Fruit fly (Drosophila melanogaster) whole organism, embryonic: ENCODE data around the gene CG43886.
A peak's percentile ranks its signal among the peaks of the same experiment; 100 is the strongest.

Experiments used
- Aef1 ChIP-seq: fragments of 200-800 bp; sonication (Bioruptor generic); IDR thresholded peaks from 3 replicates; pipeline ENCODE4 v1.3.6; 2022; ENCODE audit warnings: missing biosample characterization, missing genetic modification characterization
- Antp ChIP-seq: fragments of 200-800 bp; sonication (Bioruptor generic); optimal IDR thresholded peaks from 3 replicates; lab custom pipeline; 2016; ENCODE audit warnings: missing biosample characterization, missing genetic modification characterization
- Atf6 ChIP-seq: fragments of 200-800 bp; sonication (Bioruptor generic); IDR thresholded peaks from 2 replicates; pipeline ENCODE4 v1.3.6; 2022; ENCODE audit warnings: missing biosample characterization, missing genetic modification characterization
- Bdp1 ChIP-seq: fragments of 200-800 bp; sonication (Bioruptor generic); optimal IDR thresholded peaks from 3 replicates; lab custom pipeline; 2016; ENCODE audit warnings: missing biosample characterization, missing genetic modification characterization
- CG10979 ChIP-seq: fragments of 200-800 bp; sonication (Bioruptor generic); optimal IDR thresholded peaks from 2 replicates; lab custom pipeline; 2018; ENCODE audit warnings: missing biosample characterization, mild to moderate bottlenecking, missing genetic modification characterization, moderate library complexity
- CG11456 ChIP-seq: fragments of 200-800 bp; sonication (Bioruptor generic); IDR thresholded peaks from 3 replicates; pipeline ENCODE4 v1.3.6; 2022; ENCODE audit warnings: missing biosample characterization, missing genetic modification characterization
- CG13894 ChIP-seq: fragments of 200-800 bp; sonication (Bioruptor generic); optimal IDR thresholded peaks from 3 replicates; lab custom pipeline; 2018; ENCODE audit warnings: missing biosample characterization, mild to moderate bottlenecking, missing genetic modification characterization, moderate library complexity
- CG2678 ChIP-seq: fragments of 200-800 bp; sonication (Bioruptor generic); optimal IDR thresholded peaks from 3 replicates; lab custom pipeline; 2019; ENCODE audit warnings: missing biosample characterization, mild to moderate bottlenecking, missing genetic modification characterization, moderate library complexity
- CG32532 ChIP-seq: fragments of 200-800 bp; sonication (Bioruptor generic); IDR thresholded peaks from 2 replicates; pipeline ENCODE4 v1.3.6; 2022; ENCODE audit warnings: missing biosample characterization, missing genetic modification characterization
- CG3726 ChIP-seq: fragments of 200-800 bp; sonication (Bioruptor generic); IDR thresholded peaks from 3 replicates; pipeline ENCODE4, ENCODE4 v1.3.6; 2022; ENCODE audit warnings: missing biosample characterization, missing genetic modification characterization
- CG3838 ChIP-seq: fragments of 200-800 bp; sonication (Bioruptor generic); optimal IDR thresholded peaks from 3 replicates; lab custom pipeline; 2016; ENCODE audit warnings: missing biosample characterization, missing genetic modification characterization
- CG6791 ChIP-seq: fragments of 200-800 bp; sonication (Bioruptor generic); IDR thresholded peaks from 3 replicates; pipeline ENCODE4 v1.3.6; 2022; ENCODE audit warnings: missing biosample characterization, missing genetic modification characterization; ENCODE audit not compliant: partially characterized antibody
- CG7745 ChIP-seq: fragments of 200-800 bp; sonication (Bioruptor generic); optimal IDR thresholded peaks from 2 replicates; lab custom pipeline; 2018; ENCODE audit warnings: missing biosample characterization, mild to moderate bottlenecking, missing genetic modification characterization, moderate library complexity
- CG7786 ChIP-seq: fragments of 200-800 bp; sonication (Bioruptor generic); optimal IDR thresholded peaks from 2 replicates; lab custom pipeline; 2016; ENCODE audit warnings: missing biosample characterization, missing genetic modification characterization
- CG7928 ChIP-seq: fragments of 200-800 bp; sonication (Bioruptor generic); optimal IDR thresholded peaks from 2 replicates; lab custom pipeline; 2017; ENCODE audit warnings: missing biosample characterization, mild to moderate bottlenecking, missing genetic modification characterization
- CG8089 ChIP-seq: fragments of 200-800 bp; sonication (Bioruptor generic); optimal IDR thresholded peaks from 3 replicates; lab custom pipeline; 2016; ENCODE audit warnings: missing biosample characterization, missing genetic modification characterization
- CG8290 ChIP-seq, 3 experiments: fragments of 200-800 bp; sonication (Bioruptor generic); optimal IDR thresholded peaks; 2 replicates each; lab custom pipeline; 2016 to 2019; ENCODE audit warnings: missing biosample characterization in 3 of 3, missing genetic modification characterization in 3 of 3, mild to moderate bottlenecking in 2 of 3, moderate library complexity in 1 of 3
- Doc2 ChIP-seq: fragments of 200-800 bp; sonication (Bioruptor generic); IDR thresholded peaks from 2 replicates; pipeline ENCODE4 v1.3.6; 2022; ENCODE audit warnings: missing biosample characterization, missing genetic modification characterization
- Drgx ChIP-seq: fragments of 200-800 bp; sonication (Bioruptor generic); IDR thresholded peaks from 2 replicates; pipeline ENCODE4 v1.3.6; 2022; ENCODE audit warnings: missing biosample characterization, missing genetic modification characterization
- E2f1 ChIP-seq: fragments of 200-800 bp; sonication (Bioruptor generic); IDR thresholded peaks from 2 replicates; pipeline ENCODE4 v1.3.6; 2022; ENCODE audit warnings: missing biosample characterization, missing genetic modification characterization
- ERR ChIP-seq: fragments of 200-800 bp; sonication (Bioruptor generic); optimal IDR thresholded peaks from 2 replicates; lab custom pipeline; 2016; ENCODE audit warnings: missing biosample characterization, missing genetic modification characterization
- Eip74EF ChIP-seq, 2 experiments: fragments of 200-800 bp in 1 of 2; fragments of >200 bp in 1 of 2; sonication (Bioruptor generic) in 1 of 2; optimal IDR thresholded peaks; 2 replicates each; lab custom pipeline; 2017 to 2019; ENCODE audit warnings: missing biosample characterization in 2 of 2, missing genetic modification characterization in 2 of 2, mild to moderate bottlenecking in 1 of 2, moderate library complexity in 1 of 2
- Fer2 ChIP-seq: fragments of 200-800 bp; sonication (Bioruptor generic); optimal IDR thresholded peaks from 2 replicates; lab custom pipeline; 2018; ENCODE audit warnings: missing biosample characterization, mild to moderate bottlenecking, missing genetic modification characterization, moderate library complexity
- Gsc ChIP-seq: fragments of 200-800 bp; sonication (Bioruptor generic); IDR thresholded peaks from 2 replicates; pipeline ENCODE4 v1.3.6; 2022; ENCODE audit warnings: missing biosample characterization, missing genetic modification characterization
- Hr51 ChIP-seq, 2 experiments: fragments of 200-800 bp; sonication (Bioruptor generic); optimal IDR thresholded peaks; 2 replicates in 1 of 2; 3 replicates in 1 of 2; lab custom pipeline; 2016 to 2018; ENCODE audit warnings: missing biosample characterization in 2 of 2, missing genetic modification characterization in 2 of 2, mild to moderate bottlenecking in 1 of 2, moderate library complexity in 1 of 2
- Mad ChIP-seq: fragments of 200-800 bp; sonication (Bioruptor generic); optimal IDR thresholded peaks from 2 replicates; lab custom pipeline; 2016; ENCODE audit warnings: missing biosample characterization, missing genetic modification characterization
- NC2β ChIP-seq: fragments of 200-800 bp; sonication (Bioruptor generic); optimal IDR thresholded peaks from 2 replicates; lab custom pipeline; 2016; ENCODE audit warnings: missing biosample characterization, missing genetic modification characterization
- Spps ChIP-seq: fragments of 200-800 bp; sonication (Bioruptor generic); optimal IDR thresholded peaks from 2 replicates; lab custom pipeline; 2018; ENCODE audit warnings: missing biosample characterization, mild to moderate bottlenecking, missing genetic modification characterization
- Usf ChIP-seq: fragments of 200-800 bp; sonication (Bioruptor generic); optimal IDR thresholded peaks from 2 replicates; lab custom pipeline; 2017; ENCODE audit warnings: missing genotype, missing biosample characterization, missing genetic modification characterization
- Xrp1 ChIP-seq: fragments of 200-800 bp; sonication (Bioruptor generic); IDR thresholded peaks from 2 replicates; pipeline ENCODE4 v1.3.6; 2022; ENCODE audit warnings: missing biosample characterization, missing genetic modification characterization
- aop ChIP-seq: fragments of 200-800 bp; sonication (Bioruptor generic); IDR thresholded peaks from 2 replicates; pipeline ENCODE4 v1.3.6; 2022; ENCODE audit warnings: missing biosample characterization, missing genetic modification characterization
- caup ChIP-seq: fragments of 200-800 bp; sonication (Bioruptor generic); optimal IDR thresholded peaks from 3 replicates; lab custom pipeline; 2017; ENCODE audit warnings: missing biosample characterization, mild to moderate bottlenecking, missing genetic modification characterization, moderate library complexity; ENCODE audit not compliant: severe bottlenecking
- dimm ChIP-seq: fragments of 200-800 bp; sonication (Bioruptor generic); IDR thresholded peaks from 2 replicates; pipeline ENCODE4 v1.3.6; 2022; ENCODE audit warnings: missing biosample characterization, missing genetic modification characterization
- en ChIP-seq: fragments of 200-800 bp; sonication (Bioruptor generic); optimal IDR thresholded peaks from 2 replicates; lab custom pipeline; 2016; ENCODE audit warnings: missing biosample characterization, missing genetic modification characterization
- fd96Cb ChIP-seq: fragments of 200-800 bp; sonication (Bioruptor generic); optimal IDR thresholded peaks from 2 replicates; lab custom pipeline; 2018; ENCODE audit warnings: missing biosample characterization, mild to moderate bottlenecking, missing genetic modification characterization, moderate library complexity
- her ChIP-seq: fragments of 200-800 bp; sonication (Bioruptor generic); optimal IDR thresholded peaks from 2 replicates; lab custom pipeline; 2016; ENCODE audit warnings: missing biosample characterization, missing genetic modification characterization
- ind ChIP-seq: fragments of 200-800 bp; sonication (Bioruptor generic); optimal IDR thresholded peaks from 3 replicates; lab custom pipeline; 2016; ENCODE audit warnings: missing biosample characterization, missing genetic modification characterization
- kay ChIP-seq: fragments of 200-800 bp; sonication (Bioruptor generic); optimal IDR thresholded peaks from 2 replicates; lab custom pipeline; 2016; ENCODE audit warnings: missing biosample characterization, missing genetic modification characterization
- mld ChIP-seq: fragments of 200-800 bp; sonication (Bioruptor generic); IDR thresholded peaks from 3 replicates; pipeline ENCODE4 v1.3.6; 2022; ENCODE audit warnings: missing biosample characterization, missing genetic modification characterization; ENCODE audit not compliant: partially characterized antibody
- psq ChIP-seq: fragments of 200-800 bp; sonication (Bioruptor generic); optimal IDR thresholded peaks from 2 replicates; lab custom pipeline; 2017; ENCODE audit warnings: missing biosample characterization, missing genetic modification characterization
- ranshi ChIP-seq: fragments of 200-800 bp; sonication (Bioruptor generic); IDR thresholded peaks from 2 replicates; pipeline ENCODE4 v1.3.6; 2022; ENCODE audit warnings: missing biosample characterization, missing genetic modification characterization
- sim ChIP-seq: fragments of 200-800 bp; sonication (Bioruptor generic); IDR thresholded peaks from 2 replicates; pipeline ENCODE4 v1.3.6; 2022; ENCODE audit warnings: missing biosample characterization, missing genetic modification characterization
- so ChIP-seq: fragments of 200-800 bp; sonication (Bioruptor generic); IDR thresholded peaks from 3 replicates; pipeline ENCODE4 v1.3.6; 2022; ENCODE audit warnings: missing biosample characterization, missing genetic modification characterization
- ssp ChIP-seq: fragments of 200-800 bp; sonication (Bioruptor generic); IDR thresholded peaks from 2 replicates; pipeline ENCODE4 v1.3.6; 2022; ENCODE audit warnings: missing biosample characterization, missing genetic modification characterization
- toy ChIP-seq: fragments of 200-800 bp; sonication (Bioruptor generic); IDR thresholded peaks from 2 replicates; pipeline ENCODE4 v1.3.6; 2022; ENCODE audit warnings: missing biosample characterization, missing genetic modification characterization
- trh ChIP-seq: fragments of 200-800 bp; sonication (Bioruptor generic); optimal IDR thresholded peaks from 2 replicates; lab custom pipeline; 2016; ENCODE audit warnings: missing biosample characterization, missing genetic modification characterization
- tx ChIP-seq: fragments of 200-800 bp; sonication (Bioruptor generic); optimal IDR thresholded peaks from 2 replicates; lab custom pipeline; 2016; ENCODE audit warnings: missing biosample characterization, missing genetic modification characterization
- usp ChIP-seq: fragments of >200 bp; optimal IDR thresholded peaks from 2 replicates; lab custom pipeline; 2017; ENCODE audit warnings: missing biosample characterization, missing genetic modification characterization
- vvl ChIP-seq: fragments of 200-800 bp; sonication (Bioruptor generic); IDR thresholded peaks from 2 replicates; pipeline ENCODE4 v1.3.6; 2022; ENCODE audit warnings: missing biosample characterization, missing genetic modification characterization
- wdn ChIP-seq: fragments of 200-800 bp; sonication (Bioruptor generic); IDR thresholded peaks from 2 replicates; pipeline ENCODE4 v1.3.6; 2022; ENCODE audit warnings: missing biosample characterization, missing genetic modification characterization
- z ChIP-seq: fragments of 200-800 bp; sonication (Bioruptor generic); IDR thresholded peaks from 3 replicates; pipeline ENCODE4 v1.3.6; 2022; ENCODE audit warnings: missing biosample characterization, missing genetic modification characterization

CG43886 gene

DNA sequence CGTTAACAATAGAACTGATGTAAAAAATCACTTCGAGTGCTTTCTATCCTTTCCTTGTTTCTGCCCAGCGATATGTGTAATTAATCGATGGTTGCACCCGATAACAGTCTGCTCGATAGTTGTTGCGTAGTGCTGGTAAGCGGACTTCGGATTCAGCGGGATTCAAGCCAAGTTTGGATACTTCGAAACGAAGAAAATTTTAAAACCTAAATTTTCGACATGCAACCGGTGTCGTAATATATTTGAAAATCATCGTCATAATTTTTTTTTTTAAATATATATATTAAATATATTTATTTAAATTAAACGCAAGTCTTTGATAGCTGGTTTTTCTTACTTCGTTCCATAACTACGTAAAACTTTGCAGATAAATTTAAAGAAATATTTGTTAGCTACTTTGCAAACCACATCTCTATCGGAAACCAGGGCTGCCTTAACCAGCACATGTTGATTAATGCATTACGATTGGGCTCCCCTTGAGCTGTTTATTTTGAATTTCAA lies 38.3 kb upstream of the CG43886 start, which contains the start of the genes UbcE2M and Dhps (continued):
- TF ChIP-seq Drgx (GFP tag; lab: Robert Waterston, UW) (no peak; the same call in 1 of the 2 replicates), Antp (GFP tag; lab: Kevin White, UChicago) (peak; percentile 53), Fer2 (tag; lab: Kevin White, UChicago) (peak; percentile 76), Atf6 (GFP tag; lab: Robert Waterston, UW) (no peak), NC2β (GFP tag; lab: Kevin White, UChicago) (peak; percentile 0), toy (GFP tag; lab: Robert Waterston, UW) (no peak), Eip74EF (GFP tag; optimal IDR thresholded peaks at IDR 0.05; lab: Kevin White, UChicago) (no peak), Doc2 (no peak), CG8089 (GFP tag; lab: Kevin White, UChicago) (no peak), ind (GFP tag; lab: Kevin White, UChicago) (peak; percentile 85), sim (GFP tag; lab: Robert Waterston, UW) (no peak), CG7928 (GFP tag; lab: Kevin White, UChicago) (peak; percentile 91), CG3838 (no peak), CG2678 (tag; lab: Kevin White, UChicago) (no peak), CG11456 (peak; percentile 80), ssp (GFP tag; lab: Robert Waterston, UW) (peak; percentile 74), z (GFP tag; lab: Robert Waterston, UW) (no peak), Xrp1 (GFP tag; lab: Robert Waterston, UW) (peak; percentile 62), fd96Cb (tag; lab: Kevin White, UChicago) (peak; percentile 72), psq (GFP tag; lab: Kevin White, UChicago) (peak; percentile 54), usp (GFP tag; lab: Kevin White, UChicago) (no peak), Aef1 (GFP tag; lab: Robert Waterston, UW) (no peak; the same call in 1 of the 3 replicates), wdn (GFP tag; lab: Robert Waterston, UW) (peak; percentile 40; the same call in 1 of the 2 replicates), aop (GFP tag; lab: Robert Waterston, UW) (no peak), Spps (peak; percentile 50), Mad (no peak), vvl (GFP tag; lab: Robert Waterston, UW) (peak; percentile 37; the same call in 1 of the 2 replicates), kay (peak; percentile 47), CG3726 (GFP tag; lab: Robert Waterston, UW) (peak; percentile 46; the same call in 1 of the 3 replicates), E2f1 (GFP tag; lab: Robert Waterston, UW) (no peak; the same call in none of the 2 replicates), tx (GFP tag; lab: Kevin White, UChicago) (peak; percentile 10), caup (GFP tag; lab: Kevin White, UChicago) (peak; percentile 36), her (GFP tag; lab: Kevin White, UChicago) (no peak), ranshi (GFP tag; lab: Robert Waterston, UW) (peak; percentile 56; the same call in 1 of the 2 replicates), CG32532 (GFP tag; lab: Robert Waterston, UW) (peak; percentile 74), Gsc (GFP tag; lab: Robert Waterston, UW) (no peak), Bdp1 (GFP tag; lab: Kevin White, UChicago) (no peak), CG8290 (GFP tag; optimal IDR thresholded peaks at IDR 0.05; lab: Kevin White, UChicago) (peak; percentile 53), CG8290 (tag; optimal IDR thresholded peaks at IDR 0.05; lab: Kevin White, UChicago) (peak in 1 of 2 experiments; percentile 1), trh (GFP tag; lab: Kevin White, UChicago) (peak; percentile 42), Usf (peak; percentile 73), Hr51 (GFP tag; optimal IDR thresholded peaks at IDR 0.05; lab: Kevin White, UChicago) (peak in 1 of 2 experiments; percentile 62), CG7745 (tag; lab: Kevin White, UChicago) (no peak), ERR (GFP tag; lab: Kevin White, UChicago) (no peak), CG13894 (tag; lab: Kevin White, UChicago) (no peak), mld (GFP tag; lab: Robert Waterston, UW) (peak; percentile 72; the same call in 2 of the 3 replicates), en (GFP tag; lab: Kevin White, UChicago) (no peak), CG10979 (tag; lab: Kevin White, UChicago) (peak; percentile 60), so (GFP tag; lab: Robert Waterston, UW) (no peak; the same call in 2 of the 3 replicates), dimm (GFP tag; lab: Robert Waterston, UW) (no peak), CG7786 (GFP tag; lab: Kevin White, UChicago) (peak; percentile 30), CG6791 (GFP tag; lab: Robert Waterston, UW) (peak; percentile 82)
